Fruit fly (Drosophila melanogaster) whole organism, pupa: ENCODE measurements around the gene CG43998.

Experiments used
- CG12605 ChIP-seq: fragments of 200-800 bp; sonication (Bioruptor generic); IDR thresholded peaks from 2 replicates; pipeline ENCODE4 v1.3.6; 2022; ENCODE audit warnings: missing biosample characterization, missing genetic modification characterization
- CG14655 ChIP-seq: fragments of 200-800 bp; sonication (Bioruptor generic); optimal IDR thresholded peaks from 3 replicates; lab custom pipeline; 2017; ENCODE audit warnings: mild to moderate bottlenecking, missing biosample characterization, missing genetic modification reagents, missing genetic modification characterization
- CG8301 ChIP-seq: fragments of 200-800 bp; sonication (Bioruptor generic); optimal IDR thresholded peaks from 2 replicates; lab custom pipeline; 2018; ENCODE audit warnings: missing biosample characterization, mild to moderate bottlenecking, missing genetic modification characterization
- Snoo ChIP-seq: fragments of 200-800 bp; sonication (Bioruptor generic); optimal IDR thresholded peaks from 3 replicates; lab custom pipeline; 2017; ENCODE audit warnings: missing biosample characterization, mild to moderate bottlenecking, missing genetic modification characterization, inconsistent platforms

- TF ChIP-seq CG12605 = no peak
- no peak for TF ChIP-seq CG8301 (tag; lab: Kevin White, UChicago)
- TF ChIP-seq CG14655 (GFP tag; lab: Kevin White, UChicago) = no peak
- no peak for TF ChIP-seq Snoo (tag; lab: Kevin White, UChicago)
These were observed 40.6 kb upstream of the CG43998 start for dm6 chr3R:23969449-23969848.
